Fruit fly (Drosophila melanogaster) whole organism, embryonic: Measurements from ENCODE around the gene Prim1.

Source experiments
- CG10209 ChIP-seq: fragments of 200-800 bp; sonication (Bioruptor generic); optimal IDR thresholded peaks from 3 replicates; lab custom pipeline; 2017; ENCODE audit warnings: missing biosample characterization, mild to moderate bottlenecking, missing genetic modification characterization, missing genetic modification reagents
- CG10321 ChIP-seq: fragments of 200-800 bp; sonication (Bioruptor generic); IDR thresholded peaks from 2 replicates; pipeline ENCODE4 v1.3.6; 2022; ENCODE audit warnings: missing biosample characterization, missing genetic modification characterization
- CG10431 ChIP-seq: fragments of 200-800 bp; sonication (Bioruptor generic); optimal IDR thresholded peaks from 3 replicates; lab custom pipeline; 2018; ENCODE audit warnings: missing biosample characterization, mild to moderate bottlenecking, missing genetic modification characterization
- CG10654 ChIP-seq: fragments of 200-800 bp; sonication (Bioruptor generic); optimal IDR thresholded peaks from 2 replicates; lab custom pipeline; 2016; ENCODE audit warnings: missing biosample characterization, missing genetic modification characterization
- CG10979 ChIP-seq: fragments of 200-800 bp; sonication (Bioruptor generic); optimal IDR thresholded peaks from 2 replicates; lab custom pipeline; 2018; ENCODE audit warnings: missing biosample characterization, mild to moderate bottlenecking, missing genetic modification characterization, moderate library complexity
- CG12219 ChIP-seq: fragments of 200-800 bp; sonication (Bioruptor generic); optimal IDR thresholded peaks from 3 replicates; lab custom pipeline; 2018; ENCODE audit warnings: missing biosample characterization, mild to moderate bottlenecking, missing genetic modification characterization
- CG13624 ChIP-seq: fragments of 200-800 bp; sonication (Bioruptor generic); optimal IDR thresholded peaks from 2 replicates; lab custom pipeline; 2016; ENCODE audit warnings: missing biosample characterization, missing genetic modification characterization
- CG2116 ChIP-seq: fragments of 200-800 bp; sonication (Bioruptor generic); optimal IDR thresholded peaks from 3 replicates; lab custom pipeline; 2018; ENCODE audit warnings: missing biosample characterization, mild to moderate bottlenecking, missing genetic modification characterization
- CG2120 ChIP-seq: fragments of 200-800 bp; sonication (Bioruptor generic); optimal IDR thresholded peaks from 3 replicates; lab custom pipeline; 2016; ENCODE audit warnings: missing biosample characterization, missing genetic modification characterization
- CG32532 ChIP-seq: fragments of 200-800 bp; sonication (Bioruptor generic); IDR thresholded peaks from 2 replicates; pipeline ENCODE4 v1.3.6; 2022; ENCODE audit warnings: missing biosample characterization, missing genetic modification characterization
- CG34422 ChIP-seq: fragments of 200-800 bp; sonication (Bioruptor generic); IDR thresholded peaks from 3 replicates; pipeline ENCODE4 v1.3.6; 2022; ENCODE audit warnings: missing biosample characterization, missing genetic modification characterization
- CG4360 ChIP-seq: fragments of 200-800 bp; sonication (Bioruptor generic); IDR thresholded peaks from 2 replicates; pipeline ENCODE4 v1.3.6; 2022; ENCODE audit warnings: missing biosample characterization, missing genetic modification characterization
- CG4820 ChIP-seq: fragments of 200-800 bp; sonication (Bioruptor generic); optimal IDR thresholded peaks from 3 replicates; lab custom pipeline; 2016; ENCODE audit warnings: missing biosample characterization, missing genetic modification characterization
- CG7372 ChIP-seq: fragments of 200-800 bp; sonication (Bioruptor generic); IDR thresholded peaks from 2 replicates; pipeline ENCODE4 v1.3.6; 2022; ENCODE audit warnings: missing biosample characterization, missing genetic modification characterization
- CG8388 ChIP-seq: fragments of 200-800 bp; sonication (Bioruptor generic); optimal IDR thresholded peaks from 2 replicates; lab custom pipeline; 2019; ENCODE audit warnings: missing biosample characterization, mild to moderate bottlenecking, missing genetic modification characterization, moderate library complexity
- CG9817 ChIP-seq: fragments of 200-800 bp; sonication (Bioruptor generic); optimal IDR thresholded peaks from 2 replicates; lab custom pipeline; 2018; ENCODE audit warnings: missing biosample characterization, mild to moderate bottlenecking, missing genetic modification characterization, moderate library complexity
- Dbx ChIP-seq: fragments of 200-800 bp; sonication (Bioruptor generic); IDR thresholded peaks from 3 replicates; pipeline ENCODE4 v1.3.6; 2022; ENCODE audit warnings: missing biosample characterization, missing genetic modification characterization
- Deaf1 ChIP-seq: fragments of 200-800 bp; optimal IDR thresholded peaks from 3 replicates; lab custom pipeline; 2019; ENCODE audit warnings: missing biosample characterization, mild to moderate bottlenecking, missing genetic modification characterization, moderate library complexity
- Dip3 ChIP-seq: fragments of 200-800 bp; sonication (Bioruptor generic); optimal IDR thresholded peaks from 3 replicates; lab custom pipeline; 2016; ENCODE audit warnings: missing biosample characterization, missing genetic modification characterization
- Doc2 ChIP-seq: fragments of 200-800 bp; sonication (Bioruptor generic); IDR thresholded peaks from 2 replicates; pipeline ENCODE4 v1.3.6; 2022; ENCODE audit warnings: missing biosample characterization, missing genetic modification characterization
- Dref ChIP-seq: fragments of 200-800 bp; sonication (Bioruptor generic); IDR thresholded peaks from 2 replicates; pipeline ENCODE4 v1.3.6; 2022; ENCODE audit warnings: missing biosample characterization, missing genetic modification characterization
- Drgx ChIP-seq: fragments of 200-800 bp; sonication (Bioruptor generic); IDR thresholded peaks from 2 replicates; pipeline ENCODE4 v1.3.6; 2022; ENCODE audit warnings: missing biosample characterization, missing genetic modification characterization
- E2f1 ChIP-seq: fragments of 200-800 bp; sonication (Bioruptor generic); IDR thresholded peaks from 2 replicates; pipeline ENCODE4 v1.3.6; 2022; ENCODE audit warnings: missing biosample characterization, missing genetic modification characterization
- ERR ChIP-seq: fragments of 200-800 bp; sonication (Bioruptor generic); optimal IDR thresholded peaks from 2 replicates; lab custom pipeline; 2016; ENCODE audit warnings: missing biosample characterization, missing genetic modification characterization
- Hand ChIP-seq: fragments of 200-800 bp; sonication (Bioruptor generic); optimal IDR thresholded peaks from 2 replicates; lab custom pipeline; 2017; ENCODE audit warnings: mild to moderate bottlenecking, missing biosample characterization, missing genetic modification reagents, missing genetic modification characterization
- Hr39 ChIP-seq: fragments of >200 bp; optimal IDR thresholded peaks from 2 replicates; lab custom pipeline; 2017
- Hr51 ChIP-seq, 2 experiments: fragments of 200-800 bp; sonication (Bioruptor generic); optimal IDR thresholded peaks; 2 replicates in 1 of 2; 3 replicates in 1 of 2; lab custom pipeline; 2016 to 2018; ENCODE audit warnings: missing biosample characterization in 2 of 2, missing genetic modification characterization in 2 of 2, mild to moderate bottlenecking in 1 of 2, moderate library complexity in 1 of 2
- MESR4 ChIP-seq: fragments of 200-800 bp; sonication (Bioruptor generic); optimal IDR thresholded peaks from 2 replicates; lab custom pipeline; 2018; ENCODE audit warnings: missing biosample characterization, mild to moderate bottlenecking, missing genetic modification characterization, moderate library complexity
- NC2β ChIP-seq: fragments of 200-800 bp; sonication (Bioruptor generic); optimal IDR thresholded peaks from 2 replicates; lab custom pipeline; 2016; ENCODE audit warnings: missing biosample characterization, missing genetic modification characterization
- Oaz ChIP-seq: fragments of 200-800 bp; sonication (Bioruptor generic); IDR thresholded peaks from 2 replicates; pipeline ENCODE4 v1.3.6; 2022; ENCODE audit warnings: missing biosample characterization, missing genetic modification characterization
- Ravus ChIP-seq: fragments of 200-800 bp; sonication (Bioruptor generic); IDR thresholded peaks from 2 replicates; pipeline ENCODE4 v1.3.6; 2022; ENCODE audit warnings: missing biosample characterization, missing genetic modification characterization
- Sox102F ChIP-seq: fragments of 200-800 bp; sonication (Bioruptor generic); optimal IDR thresholded peaks from 2 replicates; lab custom pipeline; 2018; ENCODE audit warnings: missing biosample characterization, mild to moderate bottlenecking, missing genetic modification characterization, moderate library complexity
- YL-1 ChIP-seq: fragments of 200-800 bp; sonication (Bioruptor generic); optimal IDR thresholded peaks from 3 replicates; lab custom pipeline; 2017; ENCODE audit warnings: missing biosample characterization, mild to moderate bottlenecking, missing genetic modification characterization
- ash1 ChIP-seq: fragments of 200-800 bp; sonication (Bioruptor generic); optimal IDR thresholded peaks from 2 replicates; lab custom pipeline; 2018; ENCODE audit warnings: missing biosample characterization, mild to moderate bottlenecking, missing genetic modification characterization
- az2 ChIP-seq: fragments of 200-800 bp; sonication (Bioruptor generic); optimal IDR thresholded peaks from 3 replicates; lab custom pipeline; 2016; ENCODE audit warnings: missing biosample characterization, missing genetic modification characterization
- corto ChIP-seq: fragments of 200-800 bp; sonication (Bioruptor generic); optimal IDR thresholded peaks from 2 replicates; lab custom pipeline; 2016; ENCODE audit warnings: missing biosample characterization, mild to moderate bottlenecking, missing genetic modification characterization, moderate library complexity
- dmrt11E ChIP-seq: fragments of 200-800 bp; sonication (Bioruptor generic); optimal IDR thresholded peaks from 3 replicates; lab custom pipeline; 2018; ENCODE audit warnings: missing biosample characterization, mild to moderate bottlenecking, missing genetic modification characterization, moderate library complexity
- dpn ChIP-seq, 2 experiments: fragments of 200-800 bp; sonication (Bioruptor generic); optimal IDR thresholded peaks; 3 replicates each; lab custom pipeline; 2016; ENCODE audit warnings: missing biosample characterization in 2 of 2, missing genetic modification characterization in 2 of 2
- ems ChIP-seq: fragments of 200-800 bp; sonication (Bioruptor generic); optimal IDR thresholded peaks from 3 replicates; lab custom pipeline; 2016; ENCODE audit warnings: missing biosample characterization, missing genetic modification characterization
- exex ChIP-seq: fragments of 200-800 bp; sonication (Bioruptor generic); optimal IDR thresholded peaks from 4 replicates; lab custom pipeline; 2018; ENCODE audit warnings: missing biosample characterization, mild to moderate bottlenecking, missing genetic modification characterization, moderate library complexity
- kay ChIP-seq: fragments of 200-800 bp; sonication (Bioruptor generic); optimal IDR thresholded peaks from 2 replicates; lab custom pipeline; 2016; ENCODE audit warnings: missing biosample characterization, missing genetic modification characterization
- lmd ChIP-seq: fragments of 200-800 bp; sonication (Bioruptor generic); IDR thresholded peaks from 2 replicates; pipeline ENCODE4 v1.3.6; 2022; ENCODE audit warnings: missing biosample characterization, missing genetic modification characterization
- nmo ChIP-seq: fragments of 200-800 bp; sonication (Bioruptor generic); optimal IDR thresholded peaks from 2 replicates; lab custom pipeline; 2018; ENCODE audit warnings: missing biosample characterization, mild to moderate bottlenecking, missing genetic modification characterization, moderate library complexity
- phol ChIP-seq: fragments of 200-800 bp; sonication (Bioruptor generic); optimal IDR thresholded peaks from 3 replicates; lab custom pipeline; 2018; ENCODE audit warnings: missing biosample characterization, mild to moderate bottlenecking, missing genetic modification characterization, moderate library complexity
- ranshi ChIP-seq: fragments of 200-800 bp; sonication (Bioruptor generic); IDR thresholded peaks from 2 replicates; pipeline ENCODE4 v1.3.6; 2022; ENCODE audit warnings: missing biosample characterization, missing genetic modification characterization
- sens-2 ChIP-seq: fragments of 200-800 bp; sonication (Bioruptor generic); IDR thresholded peaks from 2 replicates; pipeline ENCODE4 v1.3.6; 2022; ENCODE audit warnings: missing biosample characterization, missing genetic modification characterization
- shn ChIP-seq: fragments of 200-800 bp; sonication (Bioruptor generic); optimal IDR thresholded peaks from 3 replicates; lab custom pipeline; 2016; ENCODE audit warnings: missing biosample characterization, missing genetic modification characterization
- sqz ChIP-seq: fragments of 200-800 bp; sonication (Bioruptor generic); optimal IDR thresholded peaks from 3 replicates; lab custom pipeline; 2018; ENCODE audit warnings: missing biosample characterization, mild to moderate bottlenecking, missing genetic modification characterization
- ssp ChIP-seq: fragments of 200-800 bp; sonication (Bioruptor generic); IDR thresholded peaks from 2 replicates; pipeline ENCODE4 v1.3.6; 2022; ENCODE audit warnings: missing biosample characterization, missing genetic modification characterization
- tin ChIP-seq: fragments of 200-800 bp; sonication (Bioruptor generic); optimal IDR thresholded peaks from 3 replicates; lab custom pipeline; 2016; ENCODE audit warnings: missing biosample characterization, missing genetic modification characterization
- toy ChIP-seq: fragments of 200-800 bp; sonication (Bioruptor generic); IDR thresholded peaks from 2 replicates; pipeline ENCODE4 v1.3.6; 2022; ENCODE audit warnings: missing biosample characterization, missing genetic modification characterization
- trh ChIP-seq: fragments of 200-800 bp; sonication (Bioruptor generic); optimal IDR thresholded peaks from 2 replicates; lab custom pipeline; 2016; ENCODE audit warnings: missing biosample characterization, missing genetic modification characterization
- yki ChIP-seq: fragments of >200 bp; optimal IDR thresholded peaks from 3 replicates; lab custom pipeline; 2018

Gene Prim1

DNA sequence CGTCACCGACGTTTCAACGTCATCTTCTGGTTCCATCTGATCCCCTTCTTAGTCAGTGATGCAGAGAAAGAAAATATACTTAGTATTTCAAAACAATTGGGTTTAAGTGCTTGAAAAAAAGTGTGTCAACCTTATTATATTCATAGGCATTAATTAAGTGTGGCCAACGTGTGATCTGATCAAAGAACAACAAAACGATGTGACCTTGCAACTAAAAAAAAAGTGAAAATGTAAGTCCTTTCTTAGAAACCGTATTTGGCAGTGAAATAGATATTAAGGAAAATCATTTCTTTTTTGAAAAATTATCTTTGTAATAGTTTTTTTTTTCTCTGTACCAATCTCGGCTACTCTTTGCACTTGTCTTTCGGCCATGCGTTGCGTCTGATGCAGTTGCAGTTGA is 44.9 kb downstream of the Prim1 start (continued):
- TF ChIP-seq Dbx: no peak
- no peak for TF ChIP-seq CG34422 (GFP tag; lab: Robert Waterston, UW)
- no peak for TF ChIP-seq Oaz (GFP tag; lab: Robert Waterston, UW)
- no peak for TF ChIP-seq tin (GFP tag; lab: Kevin White, UChicago)
- TF ChIP-seq corto (GFP tag; lab: Kevin White, UChicago): no peak
- no peak for TF ChIP-seq sens-2
- no peak for TF ChIP-seq CG10431 (GFP tag; lab: Kevin White, UChicago)
- no peak for TF ChIP-seq dpn (GFP tag; optimal IDR thresholded peaks at IDR 0.05; lab: Kevin White, UChicago)
- no peak; the same call in 1 of the 2 replicates for TF ChIP-seq ranshi (GFP tag; lab: Robert Waterston, UW)
- no peak for TF ChIP-seq Dip3 (GFP tag; lab: Kevin White, UChicago)
- no peak for TF ChIP-seq CG2116
- no peak for TF ChIP-seq E2f1 (GFP tag; lab: Robert Waterston, UW)
- peak; percentile 21 for TF ChIP-seq Sox102F
- no peak for TF ChIP-seq sqz (GFP tag; lab: Kevin White, UChicago)
- TF ChIP-seq CG4820 (GFP tag; lab: Kevin White, UChicago): no peak
- no peak for TF ChIP-seq MESR4 (GFP tag; lab: Kevin White, UChicago)
- TF ChIP-seq kay (GFP tag; lab: Kevin White, UChicago): no peak
- TF ChIP-seq Hr51 (GFP tag; optimal IDR thresholded peaks at IDR 0.05; lab: Kevin White, UChicago): no peak
- no peak for TF ChIP-seq NC2β (GFP tag; lab: Kevin White, UChicago)
- TF ChIP-seq yki (lab: Kevin White, UChicago): no peak
- TF ChIP-seq ash1 (GFP tag; lab: Kevin White, UChicago): no peak
- TF ChIP-seq Dref (GFP tag; lab: Robert Waterston, UW): no peak
- TF ChIP-seq CG2120 (GFP tag; lab: Kevin White, UChicago): no peak
- peak; percentile 56; the same call in 1 of the 2 replicates for TF ChIP-seq Drgx (GFP tag; lab: Robert Waterston, UW)
- TF ChIP-seq CG32532 (GFP tag; lab: Robert Waterston, UW): no peak
- TF ChIP-seq shn (GFP tag; lab: Kevin White, UChicago): no peak
- TF ChIP-seq ssp (GFP tag; lab: Robert Waterston, UW): no peak
- no peak for TF ChIP-seq CG12219
- TF ChIP-seq CG7372 (GFP tag; lab: Robert Waterston, UW): no peak
- no peak for TF ChIP-seq toy
- no peak for TF ChIP-seq YL-1 (GFP tag; lab: Kevin White, UChicago)
- TF ChIP-seq lmd (GFP tag; lab: Robert Waterston, UW): no peak
- no peak for TF ChIP-seq CG10654
- TF ChIP-seq Hand: no peak
- TF ChIP-seq Doc2: no peak
- no peak for TF ChIP-seq CG13624 (GFP tag; lab: Kevin White, UChicago)
- TF ChIP-seq Ravus: no peak
- no peak for TF ChIP-seq ems
- no peak for TF ChIP-seq CG10209
- no peak for TF ChIP-seq Hr39 (lab: Kevin White, UChicago)
- TF ChIP-seq phol (tag; lab: Kevin White, UChicago): peak; percentile 47
- no peak for TF ChIP-seq CG10321
- TF ChIP-seq dmrt11E (tag; lab: Kevin White, UChicago): no peak
- no peak for TF ChIP-seq exex (tag; lab: Kevin White, UChicago)
- TF ChIP-seq CG4360 (GFP tag; lab: Robert Waterston, UW): no peak
- TF ChIP-seq az2 (GFP tag; lab: Kevin White, UChicago): no peak
- peak; percentile 44 for TF ChIP-seq nmo (GFP tag; lab: Kevin White, UChicago)
- no peak for TF ChIP-seq Deaf1
- no peak for TF ChIP-seq CG9817
- peak; percentile 56 for TF ChIP-seq CG10979 (tag; lab: Kevin White, UChicago)
- TF ChIP-seq ERR (GFP tag; lab: Kevin White, UChicago): no peak
- TF ChIP-seq CG8388 (GFP tag; lab: Kevin White, UChicago): peak; percentile 10
- TF ChIP-seq trh (GFP tag; lab: Kevin White, UChicago): no peak
